Fruit fly (Drosophila melanogaster): ENCODE measurements around the gene Cpr92A.

Gene Cpr92A

dm6 chr3R:19598855-19599254, at the start of gene Cpr92A:
Cpr92A (minus strand) TSS chr3R:19598955.
- TF ChIP-seq CG8478 (optimal IDR thresholded peaks at IDR 0.05) (no peak), pan (optimal IDR thresholded peaks at IDR 0.05) (no peak)

DNA sequence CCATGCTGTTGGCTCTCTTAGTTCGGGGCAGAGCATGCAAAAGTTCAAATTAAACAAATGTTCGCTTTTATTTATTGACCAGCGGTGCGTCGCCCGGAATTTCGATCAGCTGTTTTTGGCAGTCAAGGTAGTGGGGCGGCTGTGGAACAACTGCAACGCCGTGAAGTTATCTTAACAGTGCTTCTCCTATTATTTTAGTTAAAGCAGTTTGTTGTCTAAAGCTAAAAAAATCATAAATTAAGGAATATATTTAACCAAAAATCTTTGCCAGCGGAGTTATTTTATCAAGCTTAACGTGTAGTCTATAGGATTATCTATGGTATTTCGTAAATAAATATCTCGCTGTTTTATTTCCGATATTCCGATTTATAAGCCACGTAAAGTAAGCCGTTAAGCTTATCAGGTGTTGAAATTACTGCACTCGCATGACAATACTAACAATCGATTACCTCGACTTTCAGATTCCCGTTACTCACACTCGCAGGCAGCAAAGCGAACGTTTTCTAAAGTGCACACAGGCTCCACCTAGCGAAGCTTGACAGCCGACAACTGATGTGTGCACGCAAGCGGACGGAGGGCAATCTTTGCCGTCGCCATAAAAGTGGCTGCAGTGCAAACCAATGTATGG, 49.6 kb upstream of the Cpr92A start, which contains the start of the genes CG6195 and CG31220:
TSS of gene CG6195 (minus strand) at position 122 of the 628 bp plus-strand sequence.
TSS of gene CG31220 (plus strand) at position 199 of the 628 bp plus-strand sequence.
- TF ChIP-seq usp (GFP tag; optimal IDR thresholded peaks at IDR 0.05) = no peak
- TF ChIP-seq EcR (GFP tag; optimal IDR thresholded peaks at IDR 0.05) = no peak
- no peak for TF ChIP-seq CG8478 (optimal IDR thresholded peaks at IDR 0.05)
- no peak for TF ChIP-seq Dll (optimal IDR thresholded peaks at IDR 0.05)
- TF ChIP-seq psq (optimal IDR thresholded peaks at IDR 0.05) = no peak
- TF ChIP-seq pan (optimal IDR thresholded peaks at IDR 0.05) = no peak

DNA sequence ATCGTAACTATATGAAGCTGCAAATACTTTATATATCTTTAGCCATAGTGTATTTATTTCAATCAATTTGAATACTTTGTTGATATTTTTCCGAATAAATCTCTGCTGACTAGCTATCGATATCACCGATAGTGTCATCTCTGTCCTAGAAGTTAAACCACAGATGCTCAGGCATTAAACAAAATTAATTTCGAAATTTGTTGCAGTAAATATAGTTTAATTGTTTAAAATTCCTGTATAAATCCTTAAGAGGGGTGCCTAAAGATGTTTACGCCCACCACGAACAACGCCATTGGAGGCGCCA, 46.1 kb upstream of the Cpr92A start, which contains the start of gene Nup58:
TSS of gene Nup58 (plus strand) at position 126 of the 304 bp plus-strand sequence.
- TF ChIP-seq pan (optimal IDR thresholded peaks at IDR 0.05) (no peak), EcR (GFP tag; optimal IDR thresholded peaks at IDR 0.05) (no peak), usp (GFP tag; optimal IDR thresholded peaks at IDR 0.05) (no peak), CG8478 (optimal IDR thresholded peaks at IDR 0.05) (no peak), psq (optimal IDR thresholded peaks at IDR 0.05) (no peak), Dll (optimal IDR thresholded peaks at IDR 0.05) (no peak)

dm6 chr3R:19644094-19644900, 45.5 kb upstream of the Cpr92A start, which contains the start of gene Vha13:
Vha13 (minus strand) TSS chr3R:19644386.
- TF ChIP-seq usp (GFP tag; optimal IDR thresholded peaks at IDR 0.05) = no peak
- TF ChIP-seq psq (optimal IDR thresholded peaks at IDR 0.05) = no peak
- TF ChIP-seq pan (optimal IDR thresholded peaks at IDR 0.05) = no peak
- TF ChIP-seq CG8478 (optimal IDR thresholded peaks at IDR 0.05) = no peak
- no peak for TF ChIP-seq Dll (optimal IDR thresholded peaks at IDR 0.05)
- TF ChIP-seq EcR (GFP tag; optimal IDR thresholded peaks at IDR 0.05) = no peak

DNA sequence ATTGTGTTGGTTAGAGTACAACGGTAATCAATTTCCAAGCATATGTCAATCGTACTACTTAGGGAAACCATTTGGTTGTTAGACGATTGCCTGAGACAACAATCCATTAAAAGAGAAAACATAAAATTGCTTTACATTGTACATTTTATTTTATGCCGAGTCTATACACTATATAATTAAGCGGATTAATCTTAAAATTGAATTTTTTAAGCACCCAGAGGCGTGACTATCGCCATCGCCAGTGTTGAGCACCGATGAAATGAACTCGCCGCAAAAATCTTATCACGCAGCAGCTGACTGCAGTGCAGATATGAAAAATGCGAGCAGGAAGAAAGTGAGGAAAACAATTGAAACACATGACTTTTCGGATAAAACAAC, 44.1 kb upstream of the Cpr92A start:
- TF ChIP-seq Dll (optimal IDR thresholded peaks at IDR 0.05) (no peak), usp (GFP tag; optimal IDR thresholded peaks at IDR 0.05) (no peak), psq (optimal IDR thresholded peaks at IDR 0.05) (no peak), EcR (GFP tag; optimal IDR thresholded peaks at IDR 0.05) (no peak)

DNA sequence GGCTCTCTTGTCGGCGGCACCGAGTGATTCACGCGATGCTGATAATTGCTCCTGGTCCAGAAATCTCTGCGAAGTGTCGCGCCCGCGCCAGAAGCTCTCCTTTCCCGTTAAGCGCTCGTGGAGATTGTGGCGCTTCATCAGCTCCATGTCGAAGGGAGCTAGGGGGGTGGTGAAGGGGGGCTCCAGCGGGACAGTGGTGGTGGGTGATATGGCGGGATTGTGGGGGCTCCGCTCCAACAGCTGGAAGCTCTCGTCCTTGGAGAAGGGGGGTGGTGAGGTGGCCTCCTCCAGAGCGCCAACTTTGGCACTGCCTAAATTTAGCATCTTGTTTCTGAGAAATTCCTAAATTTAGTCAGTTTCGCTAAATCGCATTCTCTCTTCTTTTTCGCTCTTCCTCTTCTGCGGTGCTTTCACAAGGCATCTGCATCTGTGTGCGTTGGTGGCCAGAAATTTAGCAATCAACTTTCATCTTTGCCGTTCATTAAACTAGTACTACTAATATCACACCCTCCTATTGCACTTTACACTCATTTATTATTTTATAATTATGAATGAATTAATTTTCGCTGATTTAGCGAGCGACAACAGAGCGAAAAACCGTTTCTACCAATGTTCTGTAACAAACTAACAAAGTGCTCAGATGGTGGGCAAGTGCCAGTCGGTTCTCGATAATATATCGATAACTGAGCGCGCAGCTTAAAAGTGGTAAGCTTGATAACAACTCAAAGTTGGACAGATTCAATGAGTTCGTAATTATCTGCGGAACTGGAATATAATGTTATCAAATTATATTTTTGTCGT, 43.5 kb upstream of the Cpr92A start, which contains the start of gene subdued:
TSS of gene subdued (minus strand) at position 631 of the 801 bp plus-strand sequence.
- no peak for TF ChIP-seq psq (optimal IDR thresholded peaks at IDR 0.05)
- no peak for TF ChIP-seq Dll (optimal IDR thresholded peaks at IDR 0.05)
- no peak for TF ChIP-seq usp (GFP tag; optimal IDR thresholded peaks at IDR 0.05)
- no peak for TF ChIP-seq CG8478 (optimal IDR thresholded peaks at IDR 0.05)
- no peak for TF ChIP-seq EcR (GFP tag; optimal IDR thresholded peaks at IDR 0.05)
- TF ChIP-seq pan (optimal IDR thresholded peaks at IDR 0.05) = no peak

dm6 chr3R:19641498-19642065, 42.8 kb upstream of the Cpr92A start:
- TF ChIP-seq usp (GFP tag; optimal IDR thresholded peaks at IDR 0.05) (no peak), EcR (GFP tag; optimal IDR thresholded peaks at IDR 0.05) (no peak), pan (optimal IDR thresholded peaks at IDR 0.05) (no peak), psq (optimal IDR thresholded peaks at IDR 0.05) (no peak), Dll (optimal IDR thresholded peaks at IDR 0.05) (no peak), CG8478 (optimal IDR thresholded peaks at IDR 0.05) (no peak)

dm6 chr3R:19641058-19641457, 42.3 kb upstream of the Cpr92A start:
- TF ChIP-seq pan (optimal IDR thresholded peaks at IDR 0.05) = no peak
- no peak for TF ChIP-seq psq (optimal IDR thresholded peaks at IDR 0.05)
- TF ChIP-seq Dll (optimal IDR thresholded peaks at IDR 0.05) = no peak
- no peak for TF ChIP-seq CG8478 (optimal IDR thresholded peaks at IDR 0.05)
- TF ChIP-seq usp (GFP tag; optimal IDR thresholded peaks at IDR 0.05) = no peak
- no peak for TF ChIP-seq EcR (GFP tag; optimal IDR thresholded peaks at IDR 0.05)

DNA sequence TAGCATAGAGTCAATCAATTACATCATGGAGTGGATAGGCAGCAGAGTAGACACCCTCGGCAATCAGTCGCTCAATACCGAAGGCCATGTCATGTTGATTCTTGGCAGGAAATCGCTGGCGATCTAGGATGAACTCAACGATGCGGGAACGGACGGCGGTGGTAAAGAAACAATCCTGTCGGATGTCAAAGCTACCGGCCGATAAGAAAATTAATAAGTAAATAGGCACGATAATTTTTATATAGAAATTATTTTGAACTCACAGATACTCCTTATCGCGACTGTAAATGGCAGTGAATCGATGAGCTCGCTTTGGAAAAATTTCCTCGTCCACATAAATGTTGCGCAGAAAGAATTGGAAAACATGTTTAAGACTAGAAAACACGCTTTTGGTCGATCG, 39.2 kb upstream of the Cpr92A start:
- no peak for TF ChIP-seq Dll (optimal IDR thresholded peaks at IDR 0.05)
- no peak for TF ChIP-seq CG8478 (optimal IDR thresholded peaks at IDR 0.05)
- no peak for TF ChIP-seq EcR (GFP tag; optimal IDR thresholded peaks at IDR 0.05)
- no peak for TF ChIP-seq psq (optimal IDR thresholded peaks at IDR 0.05)
- no peak for TF ChIP-seq pan (optimal IDR thresholded peaks at IDR 0.05)
- TF ChIP-seq usp (GFP tag; optimal IDR thresholded peaks at IDR 0.05) = no peak

dm6 chr3R:19634649-19635048, 35.9 kb upstream of the Cpr92A start, which contains the start of gene CG34138:
CG34138 (plus strand) TSS chr3R:19634949.
- no peak for TF ChIP-seq usp (GFP tag; optimal IDR thresholded peaks at IDR 0.05)
- TF ChIP-seq Dll (optimal IDR thresholded peaks at IDR 0.05) = no peak
- no peak for TF ChIP-seq pan (optimal IDR thresholded peaks at IDR 0.05)
- TF ChIP-seq EcR (GFP tag; optimal IDR thresholded peaks at IDR 0.05) = no peak
- TF ChIP-seq psq (optimal IDR thresholded peaks at IDR 0.05) = no peak
- TF ChIP-seq CG8478 (optimal IDR thresholded peaks at IDR 0.05) = no peak

- TF ChIP-seq EcR (GFP tag; optimal IDR thresholded peaks at IDR 0.05) (no peak), Dll (optimal IDR thresholded peaks at IDR 0.05) (no peak), CG8478 (optimal IDR thresholded peaks at IDR 0.05) (no peak), pan (optimal IDR thresholded peaks at IDR 0.05) (no peak), psq (optimal IDR thresholded peaks at IDR 0.05) (no peak), usp (GFP tag; optimal IDR thresholded peaks at IDR 0.05) (no peak)
These were observed 33.9 kb upstream of the Cpr92A start, which contains the start of gene CG6231 for dm6 chr3R:19632685-19633116. CG6231 (minus strand) TSS chr3R:19632718.
